Worm (Caenorhabditis elegans): ENCODE data around the gene wrb-1.

Gene wrb-1

DNA sequence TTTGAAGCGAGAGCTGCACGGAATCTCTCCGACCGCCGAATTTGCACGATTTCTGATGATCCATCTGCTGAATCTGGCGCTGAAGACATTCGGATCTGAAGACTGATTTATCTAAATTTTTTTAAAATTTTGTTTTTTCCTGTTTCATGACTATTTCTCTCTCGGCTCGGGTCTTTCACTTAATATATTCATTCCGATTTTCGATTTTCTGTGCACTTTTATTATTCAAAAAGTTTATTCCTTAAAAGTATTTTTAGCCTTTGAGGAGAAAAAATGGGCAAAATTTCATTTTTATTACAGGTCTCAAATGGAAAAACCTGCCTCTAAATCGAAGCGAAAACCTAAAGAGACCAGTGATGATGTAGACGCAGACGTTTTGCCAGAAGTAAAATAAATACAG, 11.7 kb downstream of the wrb-1 start, which contains the start of gene Y50D4A.1:
Gene Y50D4A.1, plus strand, starts transcription at position 301 of the 400 bp plus-strand sequence.
- TF ChIP-seq arid-1 (GFP tag; conservative IDR thresholded peaks at IDR 0.05) (0 out of 2 replicates have a peak, but pooled peaks have one; percentile 23), F44E2.7 (GFP tag; IDR thresholded peaks at IDR 0.05) (no peak)

DNA sequence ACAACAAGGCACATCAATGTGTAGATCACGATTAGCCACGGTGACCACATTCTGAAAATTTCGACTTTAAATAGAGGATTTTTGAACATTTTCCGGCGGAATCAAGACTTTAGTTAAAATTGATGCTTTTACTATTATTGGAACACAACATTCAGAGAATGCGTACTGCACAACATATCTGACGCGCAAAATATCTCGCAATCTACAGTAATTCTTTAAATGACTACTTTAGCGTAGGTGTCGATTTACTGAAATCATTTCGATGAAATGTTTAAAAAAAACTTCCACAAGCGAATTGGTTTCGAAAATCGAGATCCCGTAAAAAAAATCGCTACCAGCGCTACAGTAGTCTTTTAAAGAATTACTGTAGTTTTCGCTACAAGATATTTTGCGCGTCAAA, 24.6 kb downstream of the wrb-1 start, which contains the start of gene Y50D4A.10:
Gene Y50D4A.10, minus strand, starts transcription at position 57 of the 400 bp plus-strand sequence.
- no peak for TF ChIP-seq spr-3 (GFP tag; optimal IDR thresholded peaks at IDR 0.05)
- TF ChIP-seq ces-1 (GFP tag; optimal IDR thresholded peaks at IDR 0.05) = no peak
- TF ChIP-seq fos-1 (tag; optimal IDR thresholded peaks at IDR 0.05) = no peak

ce11 chrV:1223559-1223958, 27.7 kb downstream of the wrb-1 start:
- TF ChIP-seq mxl-3 (GFP tag; optimal IDR thresholded peaks at IDR 0.05) (no peak), lsy-2 (tag; optimal IDR thresholded peaks at IDR 0.05) (no peak)

DNA sequence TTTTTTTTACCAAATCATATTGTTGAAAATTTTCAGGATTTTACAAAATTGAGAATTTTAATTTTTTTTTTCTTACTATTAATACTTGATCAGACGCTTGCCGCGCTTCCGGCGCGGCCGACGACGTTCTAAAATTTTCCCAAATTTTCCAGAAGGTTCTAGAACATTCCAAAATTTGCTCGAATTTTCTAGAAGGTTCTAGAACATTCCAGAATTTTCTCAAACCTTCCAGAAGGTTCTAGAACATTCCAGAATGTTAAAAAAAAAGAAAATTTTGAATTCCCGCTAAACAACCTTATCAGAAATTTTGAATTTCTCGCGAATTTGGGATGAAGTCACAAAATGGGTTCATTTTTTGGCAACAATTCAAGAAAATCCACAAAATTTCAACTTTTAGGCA, 30.4 kb downstream of the wrb-1 start:
- TF ChIP-seq egl-43 (GFP tag; IDR thresholded peaks at IDR 0.05) = no peak

DNA sequence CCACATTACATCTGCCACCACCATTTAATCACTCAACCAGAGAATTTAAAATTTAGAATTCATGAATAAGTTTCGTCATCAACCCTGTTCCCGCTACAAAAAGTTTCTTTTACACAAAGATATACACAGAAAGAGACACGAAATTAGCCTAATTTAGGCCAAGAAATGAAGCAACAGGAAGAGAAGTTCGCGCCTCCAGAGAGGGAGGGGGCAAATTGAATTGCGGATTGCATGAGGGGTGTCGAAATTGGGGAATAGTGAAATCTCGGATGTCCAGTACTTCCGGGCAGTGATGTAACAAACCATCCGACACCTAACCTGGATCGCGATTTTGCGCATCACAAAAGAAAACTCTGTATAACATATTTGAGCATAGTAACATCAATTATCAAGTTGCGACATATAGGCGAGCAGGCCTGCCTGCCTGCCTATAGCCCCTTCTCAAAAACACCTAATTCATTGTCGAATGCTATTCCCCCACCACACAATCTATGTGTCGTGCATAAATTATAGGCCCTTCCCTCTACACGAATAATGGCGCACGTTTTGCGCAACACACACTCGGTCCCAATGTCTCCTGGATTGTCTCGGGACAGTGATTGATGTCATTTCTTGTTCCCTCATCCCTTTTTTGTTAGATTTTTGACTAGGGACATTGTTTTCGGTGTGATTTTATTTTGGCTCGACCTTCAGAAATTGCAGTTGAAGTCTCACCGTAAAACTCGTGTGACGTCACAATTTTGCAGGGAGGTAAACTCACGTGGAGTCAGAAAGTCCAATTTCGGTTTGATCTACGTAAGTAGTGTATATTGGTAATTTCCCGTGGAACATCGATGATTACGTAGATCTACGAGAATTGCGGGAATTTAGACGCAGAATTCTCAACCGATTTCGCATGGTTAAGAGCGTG, 32.1 kb downstream of the wrb-1 start:
- TF ChIP-seq R02D3.7 (tag; optimal IDR thresholded peaks at IDR 0.05) (no peak), unc-62 (GFP tag; optimal IDR thresholded peaks at IDR 0.05 in 1 of 2) (peak in 1 of 2 experiments; percentile 85), unc-62 (tag; optimal IDR thresholded peaks at IDR 0.05) (no peak), lin-39 (tag; optimal IDR thresholded peaks at IDR 0.05) (no peak), egl-27 (tag; optimal IDR thresholded peaks at IDR 0.05) (no peak), nhr-28 (tag; optimal IDR thresholded peaks at IDR 0.05) (no peak)

DNA sequence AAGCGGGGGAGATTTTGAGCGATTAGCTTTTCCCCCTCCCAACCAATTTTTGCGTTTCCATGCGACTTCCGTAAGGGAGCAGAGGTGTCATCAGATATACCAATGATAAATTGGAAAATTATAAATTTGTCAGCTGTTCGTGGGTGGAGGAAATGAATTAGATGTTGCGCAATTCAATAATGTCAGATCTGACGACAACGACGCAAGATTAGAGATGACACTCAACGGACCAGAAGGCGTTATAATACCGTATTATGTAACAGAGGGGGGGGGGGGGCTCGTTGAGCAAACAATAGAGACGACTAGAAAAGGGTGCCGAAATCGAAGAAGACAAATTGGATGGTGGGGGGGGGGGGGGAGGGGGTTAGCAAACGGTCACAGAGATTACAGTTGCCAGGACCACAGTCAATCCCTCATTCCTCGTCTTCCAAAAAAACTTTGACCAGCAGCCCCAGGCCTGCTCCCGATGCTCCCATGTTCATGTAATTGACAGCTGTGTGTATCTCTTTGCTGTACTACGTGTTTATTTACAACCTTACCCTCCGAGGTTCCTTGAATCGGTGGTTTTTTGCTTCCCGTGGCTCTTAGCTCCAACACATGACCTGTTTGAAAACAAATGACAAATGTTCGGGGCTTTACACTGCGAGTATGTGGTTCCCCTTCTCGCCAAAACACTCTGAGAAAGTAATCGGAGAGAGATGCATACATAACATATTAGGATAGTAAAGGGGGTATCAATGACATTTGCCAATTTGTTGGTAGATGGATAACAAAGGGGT, 33.2 kb downstream of the wrb-1 start:
- TF ChIP-seq nhr-11 (tag; optimal IDR thresholded peaks at IDR 0.05) (peak; percentile 66), hlh-30 (tag; optimal IDR thresholded peaks at IDR 0.05; ENCODE audit: insufficient read depth) (peak; percentile 11), mxl-3 (GFP tag; optimal IDR thresholded peaks at IDR 0.05) (no peak), unc-62 (GFP tag; optimal IDR thresholded peaks at IDR 0.05 in 1 of 2) (peak in 1 of 2 experiments; percentile 94), unc-62 (tag; optimal IDR thresholded peaks at IDR 0.05) (no peak), set-16 (GFP tag; IDR thresholded peaks at IDR 0.05) (peak; percentile 20; the same call in 1 of the 2 replicates), Y75B8A.6 (GFP tag; IDR thresholded peaks at IDR 0.05) (no peak), daf-16 (GFP tag; optimal IDR thresholded peaks at IDR 0.05) (peak in 1 of 2 experiments; percentile 95), daf-16 (tag; optimal IDR thresholded peaks at IDR 0.05) (no peak), gei-8 (GFP tag; optimal IDR thresholded peaks at IDR 0.05) (no peak), nhr-237 (tag; optimal IDR thresholded peaks at IDR 0.05) (no peak), nhr-10 (tag; optimal IDR thresholded peaks at IDR 0.05) (no peak), hif-1 (tag; optimal IDR thresholded peaks at IDR 0.05) (peak in 1 of 2 experiments; percentile 17), mep-1 (tag; optimal IDR thresholded peaks at IDR 0.05) (no peak), duxl-1 (tag; optimal IDR thresholded peaks at IDR 0.05; ENCODE audit: poor library complexity) (no peak), hlh-11 (tag; optimal IDR thresholded peaks at IDR 0.05) (peak; percentile 46)
